Fruit fly (Drosophila melanogaster) whole organism, prepupa: ENCODE results near the gene CG5902.
A peak's percentile ranks its signal among the peaks of the same experiment; 100 is the strongest.

Source experiments
- CG10631 ChIP-seq: fragments of 200-800 bp; sonication (Bioruptor generic); optimal IDR thresholded peaks from 2 replicates; lab custom pipeline; 2016; ENCODE audit warnings: missing biosample characterization, missing genetic modification characterization
- CG11294 ChIP-seq: fragments of 200-800 bp; sonication (Bioruptor generic); IDR thresholded peaks from 2 replicates; pipeline ENCODE4 v1.3.6; 2022; ENCODE audit warnings: missing biosample characterization, missing genetic modification characterization
- CG15336 ChIP-seq: fragments of 200-800 bp; sonication (Bioruptor generic); IDR thresholded peaks from 2 replicates; pipeline ENCODE4 v1.3.6; 2022; ENCODE audit warnings: missing biosample characterization, missing genetic modification characterization
- CG1621 ChIP-seq: fragments of 200-800 bp; sonication (Bioruptor generic); optimal IDR thresholded peaks from 3 replicates; lab custom pipeline; 2018; ENCODE audit warnings: missing biosample characterization, mild to moderate bottlenecking, missing genetic modification characterization
- CG3032 ChIP-seq: fragments of 200-800 bp; optimal IDR thresholded peaks from 2 replicates; lab custom pipeline; 2019; ENCODE audit warnings: missing biosample characterization, mild to moderate bottlenecking, missing genetic modification characterization, moderate library complexity
- CG31627 ChIP-seq: fragments of 200-800 bp; sonication (Bioruptor generic); optimal IDR thresholded peaks from 3 replicates; lab custom pipeline; 2016; ENCODE audit warnings: missing biosample characterization, missing genetic modification characterization
- CG32006 ChIP-seq: fragments of 200-800 bp; sonication (Bioruptor generic); optimal IDR thresholded peaks from 3 replicates; lab custom pipeline; 2017; ENCODE audit warnings: missing biosample characterization, mild to moderate bottlenecking, missing genetic modification characterization
- CG34406 ChIP-seq: fragments of 200-800 bp; sonication (Bioruptor generic); optimal IDR thresholded peaks from 3 replicates; lab custom pipeline; 2016; ENCODE audit warnings: missing biosample characterization, missing genetic modification characterization
- CG4318 ChIP-seq: fragments of 200-800 bp; sonication (Bioruptor generic); optimal IDR thresholded peaks from 3 replicates; lab custom pipeline; 2017; ENCODE audit warnings: missing biosample characterization, mild to moderate bottlenecking, missing genetic modification characterization
- CG6163 ChIP-seq: fragments of 200-800 bp; sonication (Bioruptor generic); IDR thresholded peaks from 3 replicates; pipeline ENCODE4 v1.3.6; 2022; ENCODE audit warnings: missing biosample characterization, missing genetic modification characterization
- CG6276 ChIP-seq: fragments of 200-800 bp; sonication (Bioruptor generic); optimal IDR thresholded peaks from 2 replicates; lab custom pipeline; 2017; ENCODE audit warnings: missing biosample characterization, mild to moderate bottlenecking, missing genetic modification characterization
- CG6792 ChIP-seq: fragments of 200-800 bp; sonication (Bioruptor generic); optimal IDR thresholded peaks from 3 replicates; lab custom pipeline; 2016; ENCODE audit warnings: missing biosample characterization, missing genetic modification characterization
- CG6808 ChIP-seq: fragments of 200-800 bp; sonication (Bioruptor generic); optimal IDR thresholded peaks from 3 replicates; lab custom pipeline; 2017; ENCODE audit warnings: missing biosample characterization, missing genetic modification characterization, mild to moderate bottlenecking, moderate library complexity, missing genetic modification reagents
- CG6854 ChIP-seq: fragments of 200-800 bp; sonication (Bioruptor generic); optimal IDR thresholded peaks from 2 replicates; lab custom pipeline; 2017; ENCODE audit warnings: missing biosample characterization, mild to moderate bottlenecking, missing genetic modification characterization
- CG8119 ChIP-seq: fragments of 200-800 bp; sonication (Bioruptor generic); IDR thresholded peaks from 3 replicates; pipeline ENCODE4 v1.3.6; 2022; ENCODE audit warnings: missing biosample characterization, missing genetic modification characterization
- CG8319 ChIP-seq: fragments of 200-800 bp; sonication (Bioruptor generic); optimal IDR thresholded peaks from 3 replicates; lab custom pipeline; 2016; ENCODE audit warnings: missing biosample characterization, missing genetic modification characterization
- CG9139 ChIP-seq: fragments of 200-800 bp; sonication (Bioruptor generic); optimal IDR thresholded peaks from 3 replicates; lab custom pipeline; 2017; ENCODE audit warnings: missing biosample characterization, mild to moderate bottlenecking, missing genetic modification characterization
- Eip78C ChIP-seq: fragments of 200-800 bp; sonication (Bioruptor generic); peaks from one replicate; lab custom pipeline; 2016; ENCODE audit warnings: missing biosample characterization, missing genetic modification characterization
- Eip93F ChIP-seq: fragments of 200-800 bp; sonication (Bioruptor generic); optimal IDR thresholded peaks from 2 replicates; lab custom pipeline; 2016; ENCODE audit warnings: missing biosample characterization, mild to moderate bottlenecking, missing genetic modification characterization
- Ets21C ChIP-seq: fragments of 200-800 bp; sonication (Bioruptor generic); optimal IDR thresholded peaks from 3 replicates; lab custom pipeline; 2016; ENCODE audit warnings: missing biosample characterization, missing genetic modification characterization
- Hr38 ChIP-seq: sonication (Bioruptor generic); optimal IDR thresholded peaks from 2 replicates; lab custom pipeline; 2016; ENCODE audit warnings: missing biosample characterization, missing genetic modification characterization
- Hr39 ChIP-seq: fragments of 200-800 bp; sonication (Bioruptor generic); optimal IDR thresholded peaks from 2 replicates; lab custom pipeline; 2016; ENCODE audit warnings: missing biosample characterization, missing genetic modification characterization
- Hr4 ChIP-seq: fragments of 200-800 bp; sonication (Bioruptor generic); optimal IDR thresholded peaks from 3 replicates; lab custom pipeline; 2016; ENCODE audit warnings: missing biosample characterization, missing genetic modification characterization
- Lpt ChIP-seq: fragments of 200-800 bp; sonication (Bioruptor generic); optimal IDR thresholded peaks from 3 replicates; lab custom pipeline; 2016; ENCODE audit warnings: missing biosample characterization, missing genetic modification characterization
- Met ChIP-seq: fragments of 200-800 bp; sonication (Bioruptor generic); optimal IDR thresholded peaks from 3 replicates; lab custom pipeline; 2016; ENCODE audit warnings: missing biosample characterization, missing genetic modification characterization
- OdsH ChIP-seq: fragments of 200-800 bp; sonication (Bioruptor generic); optimal IDR thresholded peaks from 3 replicates; lab custom pipeline; 2016; ENCODE audit warnings: missing biosample characterization, missing genetic modification characterization
- Smox ChIP-seq: fragments of 200-800 bp; sonication (Bioruptor generic); optimal IDR thresholded peaks from 3 replicates; lab custom pipeline; 2016; ENCODE audit warnings: missing biosample characterization, missing genetic modification characterization
- Sox102F ChIP-seq: fragments of 200-800 bp; sonication (Bioruptor generic); optimal IDR thresholded peaks from 2 replicates; lab custom pipeline; 2016; ENCODE audit warnings: missing biosample characterization, mild to moderate bottlenecking, missing genetic modification characterization
- Sox14 ChIP-seq: fragments of 200-800 bp; sonication (Bioruptor generic); optimal IDR thresholded peaks from 3 replicates; lab custom pipeline; 2016; ENCODE audit warnings: missing biosample characterization, missing genetic modification characterization
- Sox15 ChIP-seq: fragments of 200-800 bp; sonication (Bioruptor generic); optimal IDR thresholded peaks from 3 replicates; lab custom pipeline; 2016; ENCODE audit warnings: missing biosample characterization, missing genetic modification characterization
- acj6 ChIP-seq: fragments of 200-800 bp; sonication (Bioruptor generic); optimal IDR thresholded peaks from 3 replicates; lab custom pipeline; 2016; ENCODE audit warnings: missing biosample characterization, missing genetic modification characterization
- cyc ChIP-seq: fragments of 200-800 bp; sonication (Bioruptor generic); optimal IDR thresholded peaks from 3 replicates; lab custom pipeline; 2016; ENCODE audit warnings: missing biosample characterization, missing genetic modification characterization
- dsx ChIP-seq: fragments of 200-800 bp; optimal IDR thresholded peaks from 3 replicates; lab custom pipeline; 2019; ENCODE audit warnings: missing biosample characterization, mild to moderate bottlenecking, missing genetic modification characterization, moderate library complexity; ENCODE audit not compliant: poor library complexity, severe bottlenecking
- eg ChIP-seq: fragments of 200-800 bp; sonication (Bioruptor generic); IDR thresholded peaks from 3 replicates; pipeline ENCODE4 v1.3.6; 2022; ENCODE audit warnings: missing biosample characterization, missing genetic modification characterization
- esn ChIP-seq: fragments of 200-800 bp; sonication (Bioruptor generic); optimal IDR thresholded peaks from 2 replicates; lab custom pipeline; 2016; ENCODE audit warnings: missing biosample characterization, mild to moderate bottlenecking, missing genetic modification characterization, moderate library complexity
- fd59A ChIP-seq: fragments of 200-800 bp; sonication (Bioruptor generic); optimal IDR thresholded peaks from 2 replicates; lab custom pipeline; 2017; ENCODE audit warnings: missing biosample characterization, mild to moderate bottlenecking, missing genetic modification characterization, missing genetic modification reagents
- fd85E ChIP-seq: fragments of 200-800 bp; sonication (Bioruptor generic); optimal IDR thresholded peaks from 3 replicates; lab custom pipeline; 2016; ENCODE audit warnings: missing biosample characterization, missing genetic modification characterization
- fkh ChIP-seq: fragments of 200-800 bp; sonication (Bioruptor generic); optimal IDR thresholded peaks from 3 replicates; lab custom pipeline; 2017; ENCODE audit warnings: missing biosample characterization, mild to moderate bottlenecking, missing genetic modification characterization, moderate library complexity
- lz ChIP-seq: fragments of 200-800 bp; sonication (Bioruptor generic); optimal IDR thresholded peaks from 3 replicates; lab custom pipeline; 2016; ENCODE audit warnings: missing biosample characterization, missing genetic modification characterization
- net ChIP-seq: fragments of 200-800 bp; sonication (Bioruptor generic); optimal IDR thresholded peaks from 3 replicates; lab custom pipeline; 2016; ENCODE audit warnings: missing biosample characterization, missing genetic modification characterization
- pdm3 ChIP-seq: fragments of 200-800 bp; sonication (Bioruptor generic); optimal IDR thresholded peaks from 3 replicates; lab custom pipeline; 2016; ENCODE audit warnings: missing biosample characterization, missing genetic modification characterization
- salr ChIP-seq, 2 experiments: fragments of 200-800 bp; sonication (Bioruptor generic); optimal IDR thresholded peaks; 3 replicates each; lab custom pipeline; 2016 to 2018; ENCODE audit warnings: missing biosample characterization in 2 of 2, missing genetic modification characterization in 2 of 2, mild to moderate bottlenecking in 1 of 2
- spab ChIP-seq: fragments of 200-800 bp; sonication (Bioruptor generic); optimal IDR thresholded peaks from 2 replicates; lab custom pipeline; 2017; ENCODE audit warnings: missing biosample characterization, mild to moderate bottlenecking, missing genetic modification characterization, missing genetic modification reagents
- ss ChIP-seq, 2 experiments: fragments of 200-800 bp; sonication (Bioruptor generic); optimal IDR thresholded peaks; 2 replicates in 1 of 2; 3 replicates in 1 of 2; lab custom pipeline; 2017 to 2018; ENCODE audit warnings: mild to moderate bottlenecking in 2 of 2, missing biosample characterization in 2 of 2, missing genetic modification characterization in 2 of 2, moderate library complexity in 1 of 2
- topi ChIP-seq: fragments of 200-800 bp; sonication (Bioruptor generic); optimal IDR thresholded peaks from 3 replicates; lab custom pipeline; 2016; ENCODE audit warnings: missing biosample characterization, missing genetic modification characterization

The CG5902 gene

dm6 chr3R:23941643-23942424 is 44.6 kb upstream of the CG5902 start (continued):
- peak; percentile 26 for TF ChIP-seq Hr39 (GFP tag; lab: Kevin White, UChicago)
- TF ChIP-seq CG6854: no peak
- TF ChIP-seq CG6276: peak; percentile 50
- TF ChIP-seq CG10631 (GFP tag; lab: Kevin White, UChicago): no peak
- TF ChIP-seq fd85E (GFP tag; lab: Kevin White, UChicago): no peak
- TF ChIP-seq CG6808: no peak
- no peak for TF ChIP-seq CG3032 (tag; lab: Kevin White, UChicago)
- peak; percentile 25 for TF ChIP-seq topi (GFP tag; lab: Kevin White, UChicago)
- TF ChIP-seq CG34406 (GFP tag; lab: Kevin White, UChicago): no peak
- no peak for TF ChIP-seq fd59A (GFP tag; lab: Kevin White, UChicago)
- TF ChIP-seq CG6163: peak; percentile 43; the same call in 2 of the 3 replicates
- TF ChIP-seq CG4318 (GFP tag; lab: Kevin White, UChicago): no peak
- TF ChIP-seq acj6 (GFP tag; lab: Kevin White, UChicago): no peak
- peak; percentile 16 for TF ChIP-seq pdm3 (GFP tag; lab: Kevin White, UChicago)
- TF ChIP-seq cyc: peak; percentile 8
- TF ChIP-seq eg (GFP tag; lab: Robert Waterston, UW): peak; percentile 70
- TF ChIP-seq lz (GFP tag; lab: Kevin White, UChicago): peak; percentile 38
- TF ChIP-seq Met (GFP tag; lab: Kevin White, UChicago): peak; percentile 58
- TF ChIP-seq Smox (GFP tag; lab: Kevin White, UChicago): no peak
- TF ChIP-seq Eip78C (GFP tag; lab: Kevin White, UChicago): peak; percentile 78
- no peak for TF ChIP-seq CG1621 (tag; lab: Kevin White, UChicago)
- TF ChIP-seq CG31627 (GFP tag; lab: Kevin White, UChicago): no peak
- TF ChIP-seq CG8319 (GFP tag; lab: Kevin White, UChicago): no peak
- TF ChIP-seq, all 60 proteins: peak for 26

DNA sequence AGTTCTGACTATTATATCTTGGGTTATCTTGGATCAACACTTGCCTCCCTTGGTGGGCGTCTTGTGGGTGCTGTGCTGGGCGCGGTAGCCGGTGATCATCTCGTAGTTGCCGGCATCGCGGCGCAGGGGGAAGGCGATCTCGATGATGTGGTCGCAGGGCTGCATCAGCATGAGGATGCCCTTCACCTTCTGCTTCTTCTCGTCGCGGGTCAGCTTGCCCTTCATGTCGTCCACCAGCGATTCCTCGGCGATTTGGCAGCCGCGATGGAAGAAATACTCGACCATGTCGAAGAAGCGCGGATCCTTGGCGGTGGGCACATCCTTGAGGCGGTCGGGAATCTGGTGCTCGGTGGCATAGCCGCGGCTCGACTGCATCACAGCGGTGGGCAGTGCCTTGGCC is 43.9 kb upstream of the CG5902 start:
- TF ChIP-seq Sox14 (no peak), Sox15 (no peak), Sox102F (GFP tag; lab: Kevin White, UChicago) (no peak), CG8119 (GFP tag; lab: Robert Waterston, UW) (no peak), Lpt (GFP tag; lab: Kevin White, UChicago) (no peak), fkh (GFP tag; lab: Kevin White, UChicago) (no peak), fd59A (GFP tag; lab: Kevin White, UChicago) (no peak), CG11294 (GFP tag; lab: Robert Waterston, UW) (no peak)

DNA sequence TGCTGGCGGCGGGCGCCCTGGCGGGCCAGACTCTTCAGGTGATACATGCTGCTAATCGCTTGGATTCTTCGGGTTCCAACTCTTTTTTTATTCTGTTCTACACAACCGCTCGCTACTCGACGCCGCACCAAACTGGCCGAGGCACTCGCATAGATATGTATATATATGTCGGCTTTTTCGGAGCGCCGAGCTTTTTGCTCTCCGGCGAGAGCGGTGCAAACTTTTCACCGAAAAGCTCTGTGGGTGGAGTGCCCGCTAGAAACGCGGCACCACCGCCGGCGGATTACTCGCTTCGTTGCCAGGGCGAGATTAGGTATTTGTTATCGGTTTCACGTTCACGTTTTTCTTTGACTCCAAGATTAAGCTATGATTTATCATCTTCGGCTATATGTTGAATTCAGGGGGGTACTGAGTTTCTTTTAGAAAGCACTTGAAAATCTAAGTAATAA is 43.5 kb upstream of the CG5902 start, which contains the start of gene Gdh:
Gene Gdh (minus strand): TSS at position 137 of the 449 bp plus-strand sequence.
- TF ChIP-seq CG4318 (GFP tag; lab: Kevin White, UChicago) (no peak), CG9139 (GFP tag; lab: Kevin White, UChicago) (no peak), CG3032 (tag; lab: Kevin White, UChicago) (peak; percentile 13), Met (GFP tag; lab: Kevin White, UChicago) (no peak), fd85E (GFP tag; lab: Kevin White, UChicago) (no peak), Ets21C (GFP tag; lab: Kevin White, UChicago) (no peak), CG15336 (GFP tag; lab: Robert Waterston, UW) (peak; percentile 48; the same call in 1 of the 2 replicates), fd59A (GFP tag; lab: Kevin White, UChicago) (no peak), Sox102F (GFP tag; lab: Kevin White, UChicago) (peak; percentile 31), CG11294 (GFP tag; lab: Robert Waterston, UW) (no peak), CG6792 (GFP tag; lab: Kevin White, UChicago) (no peak), spab (GFP tag; lab: Kevin White, UChicago) (no peak), OdsH (GFP tag; lab: Kevin White, UChicago) (no peak), ss (GFP tag; optimal IDR thresholded peaks at IDR 0.05; lab: Kevin White, UChicago) (peak; percentile 30 to 40), CG8119 (GFP tag; lab: Robert Waterston, UW) (peak; percentile 49; the same call in 2 of the 3 replicates), Eip93F (GFP tag; lab: Kevin White, UChicago) (no peak), salr (GFP tag; optimal IDR thresholded peaks at IDR 0.05; lab: Kevin White, UChicago) (no peak), esn (GFP tag; lab: Kevin White, UChicago) (peak; percentile 29), CG32006 (no peak), Smox (GFP tag; lab: Kevin White, UChicago) (no peak), Eip78C (GFP tag; lab: Kevin White, UChicago) (peak; percentile 62), Hr38 (GFP tag; lab: Kevin White, UChicago) (no peak), CG6163 (peak; percentile 43; the same call in 2 of the 3 replicates), Hr4 (GFP tag; lab: Kevin White, UChicago) (no peak), Hr39 (GFP tag; lab: Kevin White, UChicago) (no peak), net (GFP tag; lab: Kevin White, UChicago) (peak; percentile 45), CG31627 (GFP tag; lab: Kevin White, UChicago) (no peak), Sox15 (no peak), dsx (GFP tag; lab: Kevin White, UChicago) (peak; percentile 15)
